Worm (Caenorhabditis elegans) whole organism, mixed stage, embryonic: ENCODE data around the gene D2096.11.

Experiments used
- elt-1 ChIP-seq: sonication (generic microtip); optimal IDR thresholded peaks from 2 replicates; lab custom pipeline; 2017; ENCODE audit warnings: missing genetic modification characterization, mild to moderate bottlenecking, missing compliant biosample characterization, antibody characterized with exemption, moderate library complexity, borderline replicate concordance; ENCODE audit not compliant: insufficient read depth
- mep-1 ChIP-seq: fragments of 150-350 bp; optimal IDR thresholded peaks from 2 replicates; lab custom pipeline; 2017; ENCODE audit warnings: missing biosample characterization, missing genetic modification reagents, missing genetic modification characterization, inconsistent platforms
- pha-4 ChIP-seq: fragments of 150-350 bp; optimal IDR thresholded peaks from 2 replicates; lab custom pipeline; 2018; ENCODE audit warnings: missing biosample characterization, missing genetic modification reagents, missing genetic modification characterization

- TF ChIP-seq elt-1 (tag; lab: Kevin White, UChicago) (no peak), mep-1 (tag; lab: Kevin White, UChicago) (no peak), pha-4 (tag; lab: Kevin White, UChicago) (no peak)
Observed at ce11 chrIV:8420961-8421360, 27.0 kb upstream of the D2096.11 start, which contains the start of gene M116.5.
